In the genomic region with DNA sequence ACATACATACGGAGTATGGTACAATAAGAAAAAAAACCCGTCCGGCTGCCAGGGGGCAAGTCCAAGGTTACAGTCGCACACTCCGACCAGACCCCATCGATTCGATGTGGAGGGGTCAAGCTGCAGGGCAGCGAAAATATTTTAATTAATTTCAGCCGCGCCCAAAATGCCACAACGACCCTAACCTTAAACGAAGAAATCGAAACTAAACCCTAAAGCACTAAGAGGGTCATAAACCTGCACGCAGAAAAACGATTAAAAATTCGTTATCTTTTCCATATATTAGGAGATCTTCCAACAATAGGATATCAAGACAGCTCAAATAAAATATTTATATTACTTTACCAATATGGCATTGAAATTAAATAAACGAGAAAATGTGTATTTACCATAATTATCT, we compare ENCODE assay signal across 1 fruit fly cellular context.
TF ChIP-seq lines count a peak whose summit lies in the region.

No protein-coding gene starts in this region.

TF ChIP-seq in whole organism, embryonic, 481 proteins besides CTCF, POLR2A, EP300 and RAD21 (continued from another document):
- TF ChIP-seq grau (tag; optimal IDR thresholded peaks at IDR 0.05; lab: Kevin White, UChicago) = peak; percentile 36
- peak; percentile 23 for TF ChIP-seq CoRest (tag; optimal IDR thresholded peaks at IDR 0.05; lab: Kevin White, UChicago)
- TF ChIP-seq Xbp1 (GFP tag; optimal IDR thresholded peaks at IDR 0.05; lab: Kevin White, UChicago) = peak; percentile 13
- no peak for TF ChIP-seq ind (GFP tag; optimal IDR thresholded peaks at IDR 0.05; lab: Kevin White, UChicago)
- peak in 1 of 2 experiments; percentile 9 for TF ChIP-seq dpn (GFP tag; optimal IDR thresholded peaks at IDR 0.05; lab: Kevin White, UChicago)
- peak; percentile 51 for TF ChIP-seq bigmax (GFP tag; optimal IDR thresholded peaks at IDR 0.05; lab: Kevin White, UChicago)
- TF ChIP-seq Mes4 (GFP tag; optimal IDR thresholded peaks at IDR 0.05; lab: Kevin White, UChicago) = no peak
- TF ChIP-seq nmo (GFP tag; optimal IDR thresholded peaks at IDR 0.05; lab: Kevin White, UChicago) = no peak
- TF ChIP-seq unpg (GFP tag; optimal IDR thresholded peaks at IDR 0.05; lab: Kevin White, UChicago) = peak; percentile 13
- TF ChIP-seq Dip2 (GFP tag; IDR thresholded peaks at IDR 0.05; lab: Robert Waterston, UW) = no peak
- peak; percentile 21 for TF ChIP-seq CG12391 (tag; optimal IDR thresholded peaks at IDR 0.05; lab: Kevin White, UChicago)
- TF ChIP-seq CG7839 (tag; optimal IDR thresholded peaks at IDR 0.05; lab: Kevin White, UChicago) = peak; percentile 27
- TF ChIP-seq CG17359 (tag; optimal IDR thresholded peaks at IDR 0.05; lab: Kevin White, UChicago) = peak; percentile 30
- TF ChIP-seq CG7786 (GFP tag; optimal IDR thresholded peaks at IDR 0.05; lab: Kevin White, UChicago) = no peak
- TF ChIP-seq CG6765 (GFP tag; optimal IDR thresholded peaks at IDR 0.05; lab: Kevin White, UChicago) = no peak
- TF ChIP-seq lilli (GFP tag; optimal IDR thresholded peaks at IDR 0.05; lab: Kevin White, UChicago) = peak; percentile 2
- peak in 1 of 2 experiments; percentile 64 for TF ChIP-seq Hr51 (GFP tag; optimal IDR thresholded peaks at IDR 0.05; lab: Kevin White, UChicago)
- peak; percentile 36 for TF ChIP-seq Abd-B (GFP tag; optimal IDR thresholded peaks at IDR 0.05; lab: Kevin White, UChicago)
- TF ChIP-seq Taf1 (GFP tag; IDR thresholded peaks at IDR 0.05; lab: Robert Waterston, UW) = no peak
